In genomic region chrX:2802998-2803397, dm6 we compare ENCODE assay signal across 2 fruit fly cellular contexts.
A peak's percentile ranks its signal among the peaks of the same experiment; 100 is the strongest.
TF ChIP-seq lines count a peak whose summit lies in the region.

No protein-coding gene starts in this region.

- TF ChIP-seq CTCF in whole organism, embryonic (GFP tag; optimal IDR thresholded peaks at IDR 0.05; lab: Kevin White, UChicago) = no peak

TF ChIP-seq in whole organism, embryonic, 481 proteins besides CTCF, POLR2A, EP300 and RAD21:
- peak; percentile 85 for TF ChIP-seq Hr39 (optimal IDR thresholded peaks at IDR 0.05; lab: Kevin White, UChicago)
- peak; percentile 68 for TF ChIP-seq crol (GFP tag; IDR thresholded peaks at IDR 0.05; lab: Robert Waterston, UW)
- peak; percentile 31 for TF ChIP-seq Hey (tag; optimal IDR thresholded peaks at IDR 0.05; lab: Kevin White, UChicago)
- peak; percentile 31 for TF ChIP-seq sd (tag; optimal IDR thresholded peaks at IDR 0.05; lab: Kevin White, UChicago)
- TF ChIP-seq scrt (GFP tag; optimal IDR thresholded peaks at IDR 0.05; lab: Kevin White, UChicago) = peak; percentile 77
- TF ChIP-seq ERR (GFP tag; optimal IDR thresholded peaks at IDR 0.05; lab: Kevin White, UChicago) = no peak

TF ChIP-seq in whole organism, wandering third instar larva, 38 proteins besides CTCF, POLR2A, EP300 and RAD21:
- no peak for TF ChIP-seq ey (GFP tag; optimal IDR thresholded peaks at IDR 0.05; lab: Kevin White, UChicago)
- TF ChIP-seq Dfd (GFP tag; optimal IDR thresholded peaks at IDR 0.05; lab: Kevin White, UChicago) = peak; percentile 17

Comparison
In these comparisons a context has a peak if more than half of its experiments do, and no peak if none do; other contexts are left out.
1. Of the 10 proteins assayed by ChIP-seq in both whole organism, embryonic and whole organism, wandering third instar larva: peak only in whole organism, embryonic: none; only in whole organism, wandering third instar larva: Dfd; in both: none; in neither: 9.